Worm (Caenorhabditis elegans): ENCODE results near the gene tsp-6.

The tsp-6 gene

ce11 chrX:2802562-2803165, 17.6 kb upstream of the tsp-6 start, which contains the start of gene C14A11.2:
TSS of gene C14A11.2 (plus strand) at chrX:2803112.
- TF ChIP-seq jun-1 (tag; optimal IDR thresholded peaks at IDR 0.05) = no peak
- peak; percentile 23 for TF ChIP-seq hmg-11 (tag; optimal IDR thresholded peaks at IDR 0.05)
- no peak for TF ChIP-seq nhr-12 (tag; optimal IDR thresholded peaks at IDR 0.05)
- peak; percentile 20 for TF ChIP-seq nfya-1 (tag; optimal IDR thresholded peaks at IDR 0.05; ENCODE audit: insufficient read depth)
- TF ChIP-seq pha-4 (tag; optimal IDR thresholded peaks at IDR 0.05) = peak; percentile 22
- TF ChIP-seq lin-39 (tag; optimal IDR thresholded peaks at IDR 0.05) = peak; percentile 12
- TF ChIP-seq daf-12 (tag; optimal IDR thresholded peaks at IDR 0.05) = no peak
- no peak for TF ChIP-seq fkh-10 (GFP tag; optimal IDR thresholded peaks at IDR 0.05)
- TF ChIP-seq fos-1 (tag; optimal IDR thresholded peaks at IDR 0.05) = no peak
- no peak for TF ChIP-seq ceh-16 (tag; optimal IDR thresholded peaks at IDR 0.05)
- TF ChIP-seq ceh-9 (tag; optimal IDR thresholded peaks at IDR 0.05) = no peak
- no peak for TF ChIP-seq nhr-67 (tag; optimal IDR thresholded peaks at IDR 0.05)

DNA sequence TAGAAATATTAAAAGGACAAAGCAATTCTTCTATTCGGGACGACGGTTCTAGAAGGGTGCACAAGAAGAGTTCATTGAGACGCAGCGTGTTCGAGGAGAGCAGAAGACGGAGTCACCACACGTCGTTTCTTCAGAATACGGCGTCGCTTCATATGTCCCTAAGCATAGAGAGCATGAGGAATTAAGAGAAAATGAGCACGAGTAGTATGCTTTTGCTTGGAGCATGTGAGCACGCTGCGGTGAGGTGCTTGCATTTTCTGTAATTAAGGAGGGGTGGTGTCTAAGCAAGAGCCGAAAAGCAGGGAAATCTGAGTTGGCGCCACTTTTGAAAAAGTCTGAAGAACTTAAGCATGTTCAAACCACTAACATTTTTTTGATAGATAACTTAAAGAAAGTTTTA, 12.9 kb upstream of the tsp-6 start, which contains the start of gene C14A11.5:
Gene C14A11.5 (minus strand): TSS at position 139 of the 400 bp plus-strand sequence.
- TF ChIP-seq daf-12 (tag; optimal IDR thresholded peaks at IDR 0.05) (no peak), sea-2 (GFP tag; optimal IDR thresholded peaks at IDR 0.05) (no peak), mml-1 (tag; optimal IDR thresholded peaks at IDR 0.05) (no peak), unc-39 (tag; optimal IDR thresholded peaks at IDR 0.05) (no peak), elt-2 (tag; optimal IDR thresholded peaks at IDR 0.05) (no peak), nfya-1 (tag; optimal IDR thresholded peaks at IDR 0.05; ENCODE audit: insufficient read depth) (peak; percentile 38), elt-1 (tag; optimal IDR thresholded peaks at IDR 0.05) (no peak), ceh-9 (tag; optimal IDR thresholded peaks at IDR 0.05) (no peak), nhr-67 (tag; optimal IDR thresholded peaks at IDR 0.05) (no peak), lsy-12 (tag; optimal IDR thresholded peaks at IDR 0.05) (no peak), nhr-43 (tag; optimal IDR thresholded peaks at IDR 0.05; ENCODE audit: poor library complexity, severe bottlenecking) (no peak), snpc-4 (tag; optimal IDR thresholded peaks at IDR 0.05) (no peak), lin-39 (tag; optimal IDR thresholded peaks at IDR 0.05) (peak; percentile 57), ztf-4 (tag; optimal IDR thresholded peaks at IDR 0.05) (no peak), ama-1 (optimal IDR thresholded peaks at IDR 0.05) (no peak), nhr-76 (tag; optimal IDR thresholded peaks at IDR 0.05) (no peak), egl-27 (tag; optimal IDR thresholded peaks at IDR 0.05) (no peak), ZK546.5 (tag; optimal IDR thresholded peaks at IDR 0.05) (no peak), fos-1 (tag; optimal IDR thresholded peaks at IDR 0.05) (no peak), nhr-28 (tag; optimal IDR thresholded peaks at IDR 0.05) (no peak), lin-15B (tag; optimal IDR thresholded peaks at IDR 0.05) (no peak), fkh-10 (GFP tag; optimal IDR thresholded peaks at IDR 0.05) (peak; percentile 72), egl-5 (tag; optimal IDR thresholded peaks at IDR 0.05) (no peak), mdl-1 (tag; optimal IDR thresholded peaks at IDR 0.05) (no peak), hmg-11 (tag; optimal IDR thresholded peaks at IDR 0.05) (no peak), tbx-2 (tag; optimal IDR thresholded peaks at IDR 0.05) (no peak)

- TF ChIP-seq fkh-10 (GFP tag; optimal IDR thresholded peaks at IDR 0.05) (peak; percentile 94), lin-39 (tag; optimal IDR thresholded peaks at IDR 0.05) (peak; percentile 95), nhr-25 (tag; optimal IDR thresholded peaks at IDR 0.05) (peak; percentile 59), nhr-43 (tag; optimal IDR thresholded peaks at IDR 0.05; ENCODE audit: poor library complexity, severe bottlenecking) (peak; percentile 92), ztf-11 (tag; optimal IDR thresholded peaks at IDR 0.05) (no peak), lsy-12 (tag; optimal IDR thresholded peaks at IDR 0.05) (peak; percentile 85), egl-5 (tag; optimal IDR thresholded peaks at IDR 0.05) (peak; percentile 81), hmg-11 (tag; optimal IDR thresholded peaks at IDR 0.05) (peak; percentile 98), ZK546.5 (tag; optimal IDR thresholded peaks at IDR 0.05) (peak; percentile 6), unc-39 (tag; optimal IDR thresholded peaks at IDR 0.05) (no peak), pqm-1 (tag; optimal IDR thresholded peaks at IDR 0.05) (peak; percentile 58), nhr-77 (tag; optimal IDR thresholded peaks at IDR 0.05) (peak; percentile 27), mml-1 (tag; optimal IDR thresholded peaks at IDR 0.05) (no peak), skn-1 (tag; optimal IDR thresholded peaks at IDR 0.05) (peak; percentile 90), snpc-4 (tag; optimal IDR thresholded peaks at IDR 0.05) (peak; percentile 78), ceh-28 (tag; optimal IDR thresholded peaks at IDR 0.05) (peak; percentile 82), sea-2 (GFP tag; optimal IDR thresholded peaks at IDR 0.05) (no peak), jun-1 (tag; optimal IDR thresholded peaks at IDR 0.05) (peak; percentile 91), zag-1 (tag; optimal IDR thresholded peaks at IDR 0.05) (peak; percentile 61), elt-1 (tag; optimal IDR thresholded peaks at IDR 0.05) (peak; percentile 16), tbx-2 (tag; optimal IDR thresholded peaks at IDR 0.05) (peak; percentile 92), mdl-1 (tag; optimal IDR thresholded peaks at IDR 0.05) (no peak), ceh-82 (tag; optimal IDR thresholded peaks at IDR 0.05) (peak; percentile 78), nhr-23 (tag; optimal IDR thresholded peaks at IDR 0.05) (peak; percentile 89), ceh-9 (tag; optimal IDR thresholded peaks at IDR 0.05) (no peak), ama-1 (optimal IDR thresholded peaks at IDR 0.05) (no peak), fkh-2 (tag; optimal IDR thresholded peaks at IDR 0.05) (no peak), fos-1 (tag; optimal IDR thresholded peaks at IDR 0.05) (no peak), egl-27 (tag; optimal IDR thresholded peaks at IDR 0.05) (peak; percentile 45), nhr-76 (tag; optimal IDR thresholded peaks at IDR 0.05) (no peak), lin-15B (tag; optimal IDR thresholded peaks at IDR 0.05) (peak; percentile 78), ceh-16 (tag; optimal IDR thresholded peaks at IDR 0.05) (no peak), nhr-237 (tag; optimal IDR thresholded peaks at IDR 0.05) (no peak), nhr-12 (tag; optimal IDR thresholded peaks at IDR 0.05) (no peak), nfya-1 (tag; optimal IDR thresholded peaks at IDR 0.05; ENCODE audit: insufficient read depth) (peak; percentile 90), nhr-67 (tag; optimal IDR thresholded peaks at IDR 0.05) (no peak), eor-1 (tag; optimal IDR thresholded peaks at IDR 0.05) (no peak), nhr-11 (tag; optimal IDR thresholded peaks at IDR 0.05) (peak; percentile 57), nhr-28 (tag; optimal IDR thresholded peaks at IDR 0.05) (no peak), pha-4 (tag; optimal IDR thresholded peaks at IDR 0.05) (peak; percentile 82), aly-2 (tag; optimal IDR thresholded peaks at IDR 0.05) (no peak)
These were observed 10.6 kb upstream of the tsp-6 start, which contains the start of gene C14A11.9 for ce11 chrX:2809611-2810010. TSS of gene C14A11.9 (minus strand) at chrX:2809637.
